Worm (Caenorhabditis elegans) whole organism, dauer: ENCODE data around the gene F58E6.4.

Experiments used
- unc-62 ChIP-seq: sonication (generic microtip); optimal IDR thresholded peaks from 2 replicates; lab custom pipeline; 2017; ENCODE audit warnings: missing biosample characterization, missing genetic modification reagents, missing genetic modification characterization

Gene F58E6.4

DNA sequence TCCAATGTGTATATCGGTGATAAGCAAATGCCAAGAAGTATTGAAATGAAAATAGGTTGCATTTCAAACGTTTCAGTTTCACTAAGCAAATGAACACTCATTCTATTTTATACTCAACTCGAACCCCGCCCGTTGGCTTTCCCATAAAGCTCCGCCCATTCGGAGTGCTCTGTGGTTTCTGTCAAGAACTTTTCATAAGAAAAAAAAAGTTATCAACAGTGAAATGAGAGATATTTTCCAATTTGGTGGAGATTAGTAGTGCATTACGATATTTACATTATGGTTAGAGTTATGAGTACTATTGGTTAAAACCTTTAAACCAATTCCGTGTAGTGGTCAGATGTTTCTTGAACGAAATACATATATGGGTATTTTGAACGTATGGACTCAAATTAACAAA is at the start of gene F58E6.4:
F58E6.4 (minus strand) TSS at position 101 of the 400 bp plus-strand sequence.
- no peak for TF ChIP-seq unc-62 (GFP tag; lab: Kevin White, UChicago)

DNA sequence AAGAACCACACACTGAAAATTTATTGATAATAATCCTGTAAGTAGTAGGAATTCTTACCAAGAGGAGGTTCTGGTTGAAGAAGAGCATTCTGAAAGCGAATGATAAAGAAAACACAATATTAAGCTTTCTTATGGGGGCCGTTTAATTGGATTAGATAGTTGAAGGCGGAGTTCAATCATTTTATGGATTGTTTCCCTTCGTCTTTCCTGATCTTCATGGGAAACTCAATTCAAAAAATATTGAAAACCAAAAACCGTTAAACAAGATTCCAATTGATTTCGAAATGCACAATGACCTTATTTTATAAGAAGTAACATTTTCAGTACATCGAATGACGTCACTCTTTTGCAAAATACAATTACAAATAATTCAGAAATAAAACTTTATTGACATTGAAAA is 48.9 kb upstream of the F58E6.4 start, which contains the start of gene F46B6.13:
F46B6.13 (minus strand) TSS at position 101 of the 400 bp plus-strand sequence.
- no peak for TF ChIP-seq unc-62 (GFP tag; lab: Kevin White, UChicago)

DNA sequence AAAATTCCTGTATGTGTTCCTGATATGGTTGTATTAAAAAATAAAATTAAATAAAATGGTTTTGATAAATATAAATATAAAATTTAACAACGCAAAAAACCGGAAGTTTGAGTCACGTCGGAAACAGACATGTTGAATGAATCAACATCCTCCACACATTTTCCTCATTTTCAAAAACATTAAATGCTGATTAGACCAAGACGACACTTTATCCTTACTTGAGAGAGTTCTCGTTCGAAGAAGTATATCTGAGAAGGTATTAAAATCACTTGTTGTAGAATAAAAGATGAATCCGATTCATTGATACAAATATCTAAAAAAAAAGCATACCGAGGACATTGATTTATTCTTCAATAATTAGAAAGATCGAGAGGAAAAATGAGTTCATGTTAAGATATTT is 48.0 kb upstream of the F58E6.4 start:
- TF ChIP-seq unc-62 (GFP tag; lab: Kevin White, UChicago), result no peak

DNA sequence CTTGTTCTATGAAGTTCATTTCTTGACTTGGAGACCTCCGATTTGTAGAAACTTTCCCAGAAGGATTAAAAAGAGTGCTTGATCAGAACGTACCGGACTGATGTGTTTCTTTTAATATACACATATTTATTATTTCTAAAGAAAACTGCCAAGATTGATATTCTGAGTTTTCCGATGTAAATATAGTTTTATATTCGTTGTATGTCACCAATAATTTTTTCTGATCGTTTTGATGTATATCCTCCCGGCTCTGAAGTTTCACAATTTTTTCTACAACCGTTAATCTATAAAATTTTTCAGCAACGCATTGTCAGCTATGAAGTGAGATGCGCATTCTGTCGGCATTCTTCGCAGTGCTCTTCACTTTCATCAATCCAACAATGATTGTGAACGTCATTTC is 46.4 kb upstream of the F58E6.4 start, which contains the start of gene F46B6.9:
F46B6.9 (plus strand) TSS at position 301 of the 400 bp plus-strand sequence.
- TF ChIP-seq unc-62 (GFP tag; lab: Kevin White, UChicago), result no peak

DNA sequence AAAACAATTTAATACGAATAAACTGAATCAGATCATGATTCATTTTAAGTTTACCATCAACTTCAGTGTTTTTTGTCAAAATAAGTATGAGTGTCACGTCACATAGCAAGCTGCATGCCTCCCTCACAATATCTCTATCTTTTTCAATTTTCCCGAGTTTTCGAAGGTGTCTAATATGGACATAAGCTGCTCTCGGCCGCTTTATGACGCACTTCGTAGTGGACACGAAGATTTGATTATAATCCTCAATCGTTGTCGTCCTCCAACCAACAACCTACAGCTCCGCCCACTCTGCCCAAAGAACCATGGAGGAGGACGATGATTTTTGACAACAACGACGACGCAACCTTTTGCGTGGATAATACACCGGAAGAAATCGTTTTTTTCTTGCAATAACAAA is 45.8 kb upstream of the F58E6.4 start:
- no peak for TF ChIP-seq unc-62 (GFP tag; lab: Kevin White, UChicago)

DNA sequence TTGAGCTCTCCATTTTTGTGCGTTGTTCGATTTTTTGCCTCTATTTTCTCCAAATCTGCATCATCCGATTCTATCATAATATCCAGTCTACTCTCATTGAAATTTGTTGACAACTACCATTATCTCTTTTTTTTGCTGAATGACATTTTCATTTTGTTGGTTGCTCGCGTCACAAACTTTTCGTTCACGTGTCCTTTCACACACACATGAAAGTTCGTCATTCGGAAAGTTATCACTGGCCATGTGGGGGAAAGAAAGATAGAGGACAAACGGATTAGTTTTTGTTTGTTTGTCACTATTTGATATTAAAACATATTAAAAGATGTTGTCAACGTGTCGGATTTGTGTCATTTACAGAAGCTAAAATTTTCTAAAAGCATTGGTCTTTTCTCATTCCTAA is 44.8 kb upstream of the F58E6.4 start:
- no peak for TF ChIP-seq unc-62 (GFP tag; lab: Kevin White, UChicago)

DNA sequence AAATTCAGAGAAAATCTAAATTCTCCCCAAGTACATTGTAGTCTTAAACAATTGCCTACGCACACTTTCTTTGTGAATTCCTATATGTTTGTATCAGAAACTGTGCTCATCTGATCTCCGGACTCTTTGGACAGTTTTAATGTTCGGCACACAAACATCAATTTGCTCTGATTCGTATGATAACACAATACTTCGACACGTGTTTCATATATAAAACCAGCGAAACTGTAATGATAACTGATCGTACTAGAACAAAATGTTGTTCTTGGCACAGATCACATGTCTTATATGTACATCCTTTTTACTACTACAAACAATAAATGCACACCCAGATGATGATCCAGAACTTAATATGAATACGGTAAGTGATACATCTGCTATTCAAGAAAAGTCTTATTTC is 41.1 kb upstream of the F58E6.4 start, which contains the start of gene lipl-2:
lipl-2 (plus strand) TSS at position 236 of the 400 bp plus-strand sequence.
- TF ChIP-seq unc-62 (GFP tag; lab: Kevin White, UChicago), result no peak

DNA sequence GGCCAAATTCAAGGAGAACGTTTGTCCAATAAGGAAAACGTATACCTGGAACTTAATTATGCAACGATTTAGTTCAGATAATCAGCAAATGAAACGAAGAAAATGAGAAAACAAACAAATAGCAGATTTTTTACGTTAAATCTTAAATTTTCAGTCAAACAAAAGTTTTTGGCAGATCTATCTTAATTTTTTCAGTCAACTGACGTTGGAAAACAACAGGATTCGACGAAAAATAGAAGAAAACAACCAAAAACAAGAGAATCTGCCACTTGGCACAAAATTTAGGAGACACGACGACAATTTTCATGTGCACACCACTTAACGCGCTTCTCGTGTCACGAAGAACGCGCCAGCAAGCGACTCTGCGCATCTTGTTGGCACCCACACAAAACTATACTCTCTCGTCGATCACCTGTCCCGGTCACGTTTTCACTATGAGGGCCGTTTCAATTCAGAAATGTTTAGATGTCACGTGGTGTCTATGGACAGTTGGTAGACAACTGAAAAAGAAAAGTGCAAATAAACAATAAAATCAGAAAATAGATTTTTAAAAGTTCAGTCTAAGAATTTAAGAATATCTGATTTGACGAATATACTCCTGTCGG is 39.6 kb upstream of the F58E6.4 start, which contains the start of gene ztf-7:
ztf-7 (minus strand) TSS at position 51 of the 605 bp plus-strand sequence.
- TF ChIP-seq unc-62 (GFP tag; lab: Kevin White, UChicago), result no peak

DNA sequence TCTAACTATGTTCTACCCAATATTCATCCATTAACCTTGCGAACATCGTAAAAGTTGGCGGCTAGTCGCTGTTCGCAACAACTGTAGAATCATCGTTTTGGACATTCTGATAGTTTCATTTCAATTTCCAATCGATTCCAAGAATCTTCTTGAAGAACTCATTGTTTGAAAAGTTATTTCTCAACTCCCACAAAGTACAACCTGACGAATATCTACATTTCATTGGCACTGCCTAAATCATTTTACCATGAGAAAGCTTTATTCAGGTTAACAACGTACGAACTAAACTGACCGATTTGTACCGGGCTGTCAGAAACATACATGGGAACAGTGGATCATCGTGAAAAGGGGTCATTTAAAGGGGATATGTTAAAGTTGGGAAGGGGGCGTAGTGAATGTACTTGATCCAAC is 36.5 kb upstream of the F58E6.4 start, which contains the start of gene F46B6.6:
F46B6.6 (minus strand) TSS at position 148 of the 411 bp plus-strand sequence.
- TF ChIP-seq unc-62 (GFP tag; lab: Kevin White, UChicago), result no peak

DNA sequence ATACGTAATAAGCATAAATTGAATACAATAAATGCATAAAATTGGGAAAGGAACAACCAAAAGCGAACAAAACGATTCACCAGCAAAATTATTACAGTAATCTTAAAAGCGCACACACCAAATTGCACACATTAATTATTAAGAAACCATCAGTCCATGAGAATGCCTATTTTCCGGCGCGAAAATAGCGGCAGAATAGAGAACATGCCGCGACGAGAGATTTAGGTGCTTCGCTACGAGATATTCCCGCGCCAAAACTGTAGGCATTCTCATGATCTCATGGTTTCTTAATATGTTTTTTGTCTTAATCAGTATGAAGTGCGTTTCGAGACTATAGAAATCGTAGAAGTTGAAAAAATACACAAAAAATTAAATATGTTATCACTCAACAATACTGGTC is 34.0 kb upstream of the F58E6.4 start:
- TF ChIP-seq unc-62 (GFP tag; lab: Kevin White, UChicago), result no peak

DNA sequence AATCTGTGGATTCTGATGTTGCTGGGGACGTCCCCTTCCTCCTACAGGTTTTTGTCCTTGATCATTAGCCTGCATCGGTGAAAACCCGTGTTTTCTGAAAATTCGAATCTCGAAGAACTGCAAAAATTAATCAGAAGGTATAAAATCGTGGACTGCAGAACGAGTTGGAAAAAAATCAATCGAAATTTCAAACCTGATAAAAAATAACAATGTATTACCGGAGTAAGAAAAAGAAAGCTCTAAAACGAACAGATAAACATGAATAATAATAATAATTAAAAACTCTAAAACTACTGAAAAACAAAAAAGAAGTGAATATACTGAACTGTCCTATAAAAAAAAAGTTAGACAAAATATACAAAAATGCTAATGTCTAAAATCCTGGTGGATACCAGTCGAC is 32.8 kb upstream of the F58E6.4 start, which contains the start of gene F46B6.5:
F46B6.5 (minus strand) TSS at position 101 of the 400 bp plus-strand sequence.
- no peak for TF ChIP-seq unc-62 (GFP tag; lab: Kevin White, UChicago)

DNA sequence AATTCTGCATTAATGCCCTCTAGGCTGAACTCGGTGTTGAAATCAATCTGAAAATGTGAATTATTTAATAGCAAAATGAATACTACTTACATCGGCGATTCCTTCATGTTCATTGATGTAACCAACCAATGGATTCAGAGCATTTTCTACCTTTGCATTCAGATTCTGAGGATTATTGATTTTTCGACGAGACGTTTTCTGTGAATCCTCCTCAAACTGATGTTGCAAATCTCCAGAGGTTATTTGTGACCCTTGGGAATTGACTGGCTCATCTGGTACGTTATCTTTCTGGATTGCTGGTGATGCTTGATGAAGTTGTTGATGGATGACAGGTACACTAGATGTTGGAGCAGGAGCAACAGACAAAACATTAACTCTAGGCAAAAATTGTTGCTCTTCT is 31.8 kb upstream of the F58E6.4 start:
- TF ChIP-seq unc-62 (GFP tag; lab: Kevin White, UChicago), result no peak

DNA sequence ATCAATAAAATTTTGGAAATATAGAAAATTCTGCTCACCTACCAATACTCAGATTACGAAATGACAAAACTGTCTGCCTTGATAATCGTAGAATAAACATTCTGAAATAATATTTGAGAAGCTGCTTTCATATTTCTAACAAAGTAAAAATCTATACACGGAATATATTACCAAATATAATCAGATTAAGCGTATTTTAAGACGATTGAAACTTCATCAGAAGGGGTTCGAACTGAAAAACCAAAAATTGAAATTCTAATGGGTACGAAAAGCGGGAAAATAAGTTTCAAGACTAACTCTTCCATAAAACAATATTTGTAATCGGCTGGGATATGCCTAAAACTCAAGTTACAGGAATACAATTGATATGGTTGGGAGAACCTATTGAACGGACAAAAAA is 29.2 kb upstream of the F58E6.4 start, which contains the start of gene F46B6.4:
F46B6.4 (minus strand) TSS at position 101 of the 400 bp plus-strand sequence.
- no peak for TF ChIP-seq unc-62 (GFP tag; lab: Kevin White, UChicago)

DNA sequence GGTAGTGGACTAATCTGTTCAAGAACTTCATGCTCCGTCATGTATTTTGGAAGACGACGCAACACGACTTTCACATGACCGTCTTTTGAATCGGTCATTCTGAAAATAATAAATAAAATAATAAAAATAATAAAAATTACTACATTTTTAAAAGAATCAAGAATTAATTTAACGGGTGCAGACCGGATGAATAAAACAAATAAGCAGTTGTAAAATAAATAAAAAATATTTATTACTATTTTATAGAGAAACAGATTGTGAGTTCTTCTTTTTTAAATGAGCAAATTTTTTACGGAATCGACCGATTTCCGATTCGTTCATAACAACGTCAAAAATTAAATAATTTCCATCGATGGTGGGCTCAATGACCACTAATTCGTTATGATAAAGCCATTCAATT is 27.4 kb upstream of the F58E6.4 start, which contains the start of gene smg-4:
smg-4 (minus strand) TSS at position 101 of the 400 bp plus-strand sequence.
- TF ChIP-seq unc-62 (GFP tag; lab: Kevin White, UChicago), result no peak

DNA sequence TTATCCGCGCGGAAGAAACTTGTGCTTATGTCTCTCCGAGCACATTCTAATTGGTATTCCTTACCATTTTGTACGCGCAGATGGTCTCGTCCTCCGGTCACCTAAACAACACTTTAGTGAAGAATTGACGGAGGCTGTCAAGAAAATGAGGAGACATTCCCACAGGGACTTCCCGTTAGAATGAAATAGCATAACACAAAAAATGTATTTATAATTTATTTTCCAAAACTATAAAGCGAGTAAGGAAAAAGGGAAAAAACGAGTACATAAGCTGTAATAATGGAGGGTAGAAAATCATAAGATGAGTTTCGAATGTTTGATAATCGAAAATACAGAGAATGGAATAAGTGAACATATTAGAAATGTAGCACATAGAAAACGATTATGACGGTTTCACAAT is 25.5 kb upstream of the F58E6.4 start, which contains the start of gene F46B6.12:
F46B6.12 (minus strand) TSS at position 101 of the 400 bp plus-strand sequence.
- TF ChIP-seq unc-62 (GFP tag; lab: Kevin White, UChicago), result no peak

DNA sequence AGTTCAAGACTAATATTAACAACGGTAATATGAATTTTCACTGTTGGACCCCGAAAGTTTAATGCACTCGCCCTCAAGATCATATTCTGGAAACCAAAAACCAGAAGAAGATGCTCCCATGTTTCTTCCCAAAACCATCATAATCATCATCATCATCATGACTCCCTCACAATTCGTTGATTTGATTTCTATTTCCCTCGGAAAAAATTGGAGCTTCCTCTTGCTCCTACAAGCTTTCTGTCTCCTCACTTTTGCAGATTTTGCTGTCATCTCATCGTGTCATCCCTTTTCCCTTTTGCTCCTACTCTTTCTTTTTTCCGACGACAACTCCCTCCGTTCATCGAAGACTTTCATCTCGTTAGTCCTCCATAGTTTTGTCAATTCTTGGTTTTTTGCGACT is 21.8 kb upstream of the F58E6.4 start, which contains the start of gene F46B6.2:
F46B6.2 (plus strand) TSS at position 316 of the 400 bp plus-strand sequence.
- TF ChIP-seq unc-62 (GFP tag; lab: Kevin White, UChicago), result no peak

DNA sequence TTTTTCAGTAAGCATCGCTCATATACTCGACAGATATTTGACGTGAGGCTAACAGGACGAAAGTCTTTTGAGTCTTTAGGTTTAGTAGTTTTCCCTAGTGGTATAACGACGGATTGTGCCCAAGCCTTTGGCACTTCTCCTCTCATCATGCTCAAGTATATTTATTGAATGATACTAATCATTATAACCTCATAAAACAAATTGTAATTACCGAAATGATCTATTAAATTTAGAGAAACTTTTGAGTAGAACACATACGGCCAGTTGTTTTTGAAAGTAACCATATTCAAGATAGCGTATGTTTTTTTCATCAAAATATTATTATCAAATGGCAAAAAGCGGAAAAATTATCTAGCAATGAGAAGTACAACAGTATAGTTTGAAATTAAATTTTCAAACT is 21.1 kb upstream of the F58E6.4 start:
- TF ChIP-seq unc-62 (GFP tag; lab: Kevin White, UChicago), result no peak
